Worm (Caenorhabditis elegans) whole organism, L4 larva: ENCODE results near the gene F36A4.1.

Experiments
- F10B5.3 ChIP-seq: sonication (generic microtip); optimal IDR thresholded peaks from 2 replicates; lab custom pipeline; 2016; ENCODE audit warnings: mild to moderate bottlenecking, missing genetic modification characterization, missing compliant biosample characterization
- T20F7.1 ChIP-seq: fragments of 200-800 bp; sonication (Bioruptor generic); optimal IDR thresholded peaks from 2 replicates; lab custom pipeline; 2018; ENCODE audit warnings: mild to moderate bottlenecking, missing genetic modification characterization, missing compliant biosample characterization
- T26A8.4 ChIP-seq: fragments of 200-800 bp; sonication (Bioruptor generic); IDR thresholded peaks from 2 replicates; pipeline ENCODE4 v1.3.6; 2022; ENCODE audit warnings: missing genetic modification characterization, missing compliant biosample characterization
- Y48G9A.11 ChIP-seq: fragments of 200-800 bp; sonication (Bioruptor generic); IDR thresholded peaks from 2 replicates; pipeline ENCODE4 v1.3.6; 2022; ENCODE audit warnings: missing genetic modification reagents, missing genetic modification characterization, missing compliant biosample characterization
- ZK337.2 ChIP-seq: fragments of 200-800 bp; sonication (Bioruptor generic); IDR thresholded peaks from 2 replicates; pipeline ENCODE4 v1.3.6; 2022; ENCODE audit warnings: missing genetic modification reagents, missing genetic modification characterization, missing compliant biosample characterization
- ZK546.5 ChIP-seq, 2 experiments: sonication (generic microtip); optimal IDR thresholded peaks; 2 replicates each; lab custom pipeline; 2017; ENCODE audit warnings: missing biosample characterization in 2 of 2, missing genetic modification characterization in 2 of 2
- ama-1 ChIP-seq: fragments of 150-350 bp; optimal IDR thresholded peaks from 2 replicates; lab custom pipeline; 2014; ENCODE audit warnings: inconsistent platforms, mixed read lengths
- attf-4 ChIP-seq: sonication (generic microtip); optimal IDR thresholded peaks from 3 replicates; lab custom pipeline; 2017; ENCODE audit warnings: missing biosample characterization, missing genetic modification characterization
- ceh-32 ChIP-seq: sonication (generic microtip); optimal IDR thresholded peaks from 2 replicates; lab custom pipeline; 2016; ENCODE audit warnings: mild to moderate bottlenecking, missing genetic modification characterization, missing compliant biosample characterization; ENCODE audit not compliant: poor library complexity
- ceh-44 ChIP-seq: fragments of 200-800 bp; sonication (Bioruptor generic); IDR thresholded peaks from 2 replicates; pipeline ENCODE4 v1.3.6; 2022; ENCODE audit warnings: missing genetic modification reagents, missing genetic modification characterization, missing compliant biosample characterization
- ceh-62 ChIP-seq: sonication (generic microtip); optimal IDR thresholded peaks from 2 replicates; lab custom pipeline; 2017; ENCODE audit warnings: missing biosample characterization, missing genetic modification characterization
- daf-19 ChIP-seq: fragments of 200-800 bp; sonication (Bioruptor generic); conservative IDR thresholded peaks from 2 replicates; pipeline ENCODE4 v1.3.6; 2022; ENCODE audit warnings: missing genetic modification characterization, missing compliant biosample characterization
- daf-8 ChIP-seq: fragments of 200-800 bp; sonication (Bioruptor generic); IDR thresholded peaks from 2 replicates; pipeline ENCODE4 v1.3.6; 2022; ENCODE audit warnings: missing genetic modification characterization, missing compliant biosample characterization
- dmd-6 ChIP-seq: fragments of 200-800 bp; sonication (Bioruptor generic); IDR thresholded peaks from 2 replicates; pipeline ENCODE4 v1.3.6; 2022; ENCODE audit warnings: missing genetic modification reagents, missing genetic modification characterization, missing compliant biosample characterization
- dmd-9 ChIP-seq: fragments of 200-800 bp; sonication (Bioruptor generic); IDR thresholded peaks from 2 replicates; pipeline ENCODE4 v1.3.6; 2022; ENCODE audit warnings: missing genetic modification reagents, missing genetic modification characterization, missing compliant biosample characterization
- dpl-1 ChIP-seq: fragments of 150-350 bp; optimal IDR thresholded peaks from 2 replicates; lab custom pipeline; 2014; ENCODE audit warnings: missing biosample characterization, missing genetic modification reagents, missing genetic modification characterization
- egl-27 ChIP-seq: sonication (generic microtip); optimal IDR thresholded peaks from 3 replicates; lab custom pipeline; 2017; ENCODE audit warnings: missing biosample characterization, missing genetic modification reagents, missing genetic modification characterization
- fkh-10 ChIP-seq: fragments of 150-350 bp; optimal IDR thresholded peaks from 2 replicates; lab custom pipeline; 2014; ENCODE audit warnings: missing biosample characterization, missing genetic modification reagents, missing genetic modification characterization
- hlh-11 ChIP-seq: fragments of 200-800 bp; sonication (Bioruptor generic); optimal IDR thresholded peaks from 2 replicates; lab custom pipeline; 2018; ENCODE audit warnings: mild to moderate bottlenecking, missing genetic modification characterization, missing compliant biosample characterization
- hmg-1.1 ChIP-seq: fragments of 200-800 bp; sonication (Bioruptor generic); IDR thresholded peaks from 2 replicates; pipeline ENCODE4 v1.3.6; 2022; ENCODE audit warnings: missing genetic modification reagents, missing genetic modification characterization, missing compliant biosample characterization
- lin-1 ChIP-seq: fragments of 200-800 bp; sonication (Bioruptor generic); IDR thresholded peaks from 2 replicates; pipeline ENCODE4 v1.3.6; 2022; ENCODE audit warnings: missing genetic modification reagents, missing genetic modification characterization, missing compliant biosample characterization
- lin-15B ChIP-seq: fragments of 150-350 bp; sonication (generic microtip); optimal IDR thresholded peaks from 3 replicates; lab custom pipeline; 2014; ENCODE audit warnings: missing biosample characterization, missing genetic modification characterization
- lin-29 ChIP-seq: fragments of 200-800 bp; sonication (Bioruptor generic); IDR thresholded peaks from 2 replicates; pipeline ENCODE4 v1.3.6; 2022; ENCODE audit warnings: missing genetic modification reagents, missing genetic modification characterization, missing compliant biosample characterization
- lin-39 ChIP-seq: fragments of 150-350 bp; optimal IDR thresholded peaks from 2 replicates; lab custom pipeline; 2014; ENCODE audit warnings: missing biosample characterization, missing genetic modification reagents, missing genetic modification characterization
- lir-3 ChIP-seq: sonication (generic microtip); optimal IDR thresholded peaks from 2 replicates; lab custom pipeline; 2016; ENCODE audit warnings: mild to moderate bottlenecking, missing genetic modification characterization, missing compliant biosample characterization
- lsy-2 ChIP-seq, 2 experiments: fragments of 150-350 bp in 1 of 2; sonication (generic microtip) in 1 of 2; optimal IDR thresholded peaks; 2 replicates each; lab custom pipeline; 2014 to 2017; ENCODE audit warnings: missing biosample characterization in 2 of 2, missing genetic modification characterization in 2 of 2
- madf-9 ChIP-seq: fragments of 200-800 bp; sonication (Bioruptor generic); conservative IDR thresholded peaks from 2 replicates; pipeline ENCODE4 v1.3.6; 2022; ENCODE audit warnings: missing genetic modification reagents, missing genetic modification characterization, missing compliant biosample characterization
- mep-1 ChIP-seq: fragments of 150-350 bp; sonication (generic microtip); optimal IDR thresholded peaks from 3 replicates; lab custom pipeline; 2014; ENCODE audit warnings: missing biosample characterization, missing genetic modification characterization
- mes-2 ChIP-seq: sonication (generic microtip); optimal IDR thresholded peaks from 2 replicates; lab custom pipeline; 2016; ENCODE audit warnings: missing genotype, mild to moderate bottlenecking, missing genetic modification characterization, missing compliant biosample characterization; ENCODE audit not compliant: poor library complexity, severe bottlenecking
- nhr-237 ChIP-seq: sonication (generic microtip); optimal IDR thresholded peaks from 2 replicates; lab custom pipeline; 2017; ENCODE audit warnings: missing biosample characterization, missing genetic modification characterization
- pha-4 ChIP-seq, 2 experiments: fragments of 150-350 bp in 1 of 2; fragments of 200-800 bp in 1 of 2; sonication (Bioruptor generic) in 1 of 2; IDR thresholded peaks in 1 of 2; optimal IDR thresholded peaks in 1 of 2; 2 replicates each; pipeline versions ENCODE4 v1.3.6 to Lab custom; 2014 to 2022; ENCODE audit warnings: missing genetic modification characterization in 2 of 2, missing genetic modification reagents in 2 of 2, missing biosample characterization in 1 of 2, missing compliant biosample characterization in 1 of 2
- pqm-1 ChIP-seq: sonication (generic microtip); optimal IDR thresholded peaks from 2 replicates; lab custom pipeline; 2017; ENCODE audit warnings: missing biosample characterization, missing genetic modification characterization
- skn-1 ChIP-seq: fragments of 150-350 bp; optimal IDR thresholded peaks from 2 replicates; lab custom pipeline; 2014; ENCODE audit warnings: missing biosample characterization, missing genetic modification characterization
- spr-1 ChIP-seq: sonication (generic microtip); optimal IDR thresholded peaks from 2 replicates; lab custom pipeline; 2016; ENCODE audit warnings: mild to moderate bottlenecking, missing genetic modification characterization, missing compliant biosample characterization
- tra-1 ChIP-seq: fragments of 200-800 bp; sonication (Bioruptor generic); IDR thresholded peaks from 2 replicates; pipeline ENCODE4 v1.3.6; 2022; ENCODE audit warnings: missing genetic modification reagents, missing genetic modification characterization, missing compliant biosample characterization
- unc-62 ChIP-seq, 3 experiments: fragments of 150-350 bp in 1 of 3; sonication (generic microtip); optimal IDR thresholded peaks in 2 of 3; peaks in 1 of 3; 1 replicate in 1 of 3; 2 replicates in 2 of 3; lab custom pipeline; 2014 to 2017; ENCODE audit warnings: missing biosample characterization in 3 of 3, missing genetic modification characterization in 3 of 3, missing genetic modification reagents in 3 of 3, missing genotype in 1 of 3
- zag-1 ChIP-seq: fragments of 150-350 bp; optimal IDR thresholded peaks from 2 replicates; lab custom pipeline; 2014; ENCODE audit warnings: missing biosample characterization, missing genetic modification characterization
- zfp-3 ChIP-seq: fragments of 200-800 bp; sonication (Bioruptor generic); conservative IDR thresholded peaks from 2 replicates; pipeline ENCODE4 v1.3.6; 2022; ENCODE audit warnings: missing genetic modification reagents, missing genetic modification characterization, missing compliant biosample characterization

Gene F36A4.1

ce11 chrIV:4267320-4267719, 4.9 kb upstream of the F36A4.1 start, which contains the start of gene F36A4.4:
Gene F36A4.4, plus strand, starts transcription at chrIV:4267620.
- no peak for TF ChIP-seq madf-9
- TF ChIP-seq skn-1, result no peak
- no peak for TF ChIP-seq lin-29 (GFP tag; lab: Robert Waterston, UW)
- TF ChIP-seq lsy-2 (tag; optimal IDR thresholded peaks at IDR 0.05; lab: Kevin White, UChicago), result no peak
- no peak for TF ChIP-seq dmd-9 (GFP tag; lab: Robert Waterston, UW)
- no peak for TF ChIP-seq nhr-237 (tag; lab: Kevin White, UChicago)
- no peak for TF ChIP-seq lin-1 (GFP tag; lab: Robert Waterston, UW)
- TF ChIP-seq daf-19 (GFP tag; lab: Robert Waterston, UW), result no peak
- no peak for TF ChIP-seq ceh-32 (tag; lab: Kevin White, UChicago)
- TF ChIP-seq zag-1 (tag; lab: Kevin White, UChicago), result no peak
- TF ChIP-seq lir-3 (tag; lab: Kevin White, UChicago), result no peak
- TF ChIP-seq tra-1 (GFP tag; lab: Robert Waterston, UW), result no peak
- no peak for TF ChIP-seq F10B5.3
- no peak for TF ChIP-seq T20F7.1 (GFP tag; lab: Kevin White, UChicago)
- TF ChIP-seq spr-1, result no peak

- TF ChIP-seq unc-62 (GFP tag; optimal IDR thresholded peaks at IDR 0.05 in 1 of 2; lab: Kevin White, UChicago) (peak in 1 of 2 experiments; percentile 73), unc-62 (tag; optimal IDR thresholded peaks at IDR 0.05; lab: Kevin White, UChicago) (no peak), lin-39 (tag; lab: Kevin White, UChicago) (no peak)
Measured at ce11 chrIV:4269308-4269707, 3.0 kb upstream of the F36A4.1 start, which contains the start of gene F36A4.3. Gene F36A4.3, plus strand, starts transcription at chrIV:4269608.

ce11 chrIV:4270925-4271324, 1.3 kb upstream of the F36A4.1 start, which contains the start of gene F36A4.2:
Gene F36A4.2, plus strand, starts transcription at chrIV:4271225.
- TF ChIP-seq Y48G9A.11 (no peak), T26A8.4 (no peak), zag-1 (tag; lab: Kevin White, UChicago) (no peak), ZK546.5 (tag; optimal IDR thresholded peaks at IDR 0.05; lab: Kevin White, UChicago) (no peak), daf-8 (GFP tag; lab: Robert Waterston, UW) (no peak), egl-27 (tag; lab: Kevin White, UChicago) (no peak), ZK337.2 (GFP tag; lab: Robert Waterston, UW) (no peak), attf-4 (tag; lab: Kevin White, UChicago) (no peak), dmd-6 (GFP tag; lab: Robert Waterston, UW) (no peak), tra-1 (GFP tag; lab: Robert Waterston, UW) (no peak), ceh-44 (no peak), mes-2 (tag; lab: Kevin White, UChicago) (no peak), pqm-1 (tag; lab: Kevin White, UChicago) (no peak), pha-4 (GFP tag; IDR thresholded peaks at IDR 0.05; lab: Robert Waterston, UW) (no peak), pha-4 (tag; optimal IDR thresholded peaks at IDR 0.05; lab: Kevin White, UChicago) (no peak), mep-1 (tag; lab: Kevin White, UChicago) (no peak), zfp-3 (GFP tag; lab: Robert Waterston, UW) (no peak), dpl-1 (no peak), fkh-10 (no peak)

ce11 chrIV:4277694-4278093, 5.4 kb downstream of the F36A4.1 start, which contains the start of gene nhr-78:
Gene nhr-78, minus strand, starts transcription at chrIV:4277875.
- TF ChIP-seq hmg-1.1 (0 out of 2 replicates have a peak, but pooled peaks have one; percentile 29), lin-15B (no peak), madf-9 (no peak), hlh-11 (tag; lab: Kevin White, UChicago) (peak; percentile 10), mes-2 (tag; lab: Kevin White, UChicago) (peak; percentile 70), ceh-62 (tag; lab: Kevin White, UChicago) (no peak), ama-1 (no peak)
